Fruit fly (Drosophila melanogaster): ENCODE measurements around the gene Vps15.

DNA sequence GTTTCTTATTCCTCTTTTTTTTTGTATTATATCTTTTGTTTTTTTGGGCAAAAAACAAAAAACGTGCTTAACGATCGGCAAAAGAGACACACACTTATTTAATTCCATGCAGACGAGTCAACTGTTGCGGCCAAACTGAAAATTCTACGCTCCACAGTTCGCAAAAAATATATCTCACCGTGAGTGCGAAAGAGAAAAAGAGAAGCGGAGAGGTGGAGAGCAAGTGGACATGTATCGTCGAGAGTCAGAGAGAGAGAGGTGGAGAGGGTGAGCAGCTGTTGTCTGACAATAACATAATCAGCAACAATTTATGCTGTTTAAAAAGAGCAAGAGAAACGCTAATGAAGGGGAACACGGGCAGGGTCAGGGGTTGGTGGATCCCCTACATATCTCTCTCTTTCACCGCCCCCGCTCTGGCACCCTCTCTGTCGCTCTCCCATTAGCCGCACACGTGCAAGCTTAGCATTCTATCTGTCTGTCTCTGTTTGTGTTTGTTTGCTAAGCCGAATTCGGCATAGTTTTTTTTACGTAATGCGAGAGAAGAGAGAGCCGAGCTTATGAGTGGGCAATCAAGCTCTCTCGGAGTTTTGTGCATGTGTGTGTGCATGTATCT is 18.9 kb downstream of the Vps15 start:
- no peak for TF ChIP-seq EcR (GFP tag; optimal IDR thresholded peaks at IDR 0.05)
- no peak for TF ChIP-seq usp (GFP tag; optimal IDR thresholded peaks at IDR 0.05)
- TF ChIP-seq psq (optimal IDR thresholded peaks at IDR 0.05), result no peak
- TF ChIP-seq pan (optimal IDR thresholded peaks at IDR 0.05), result no peak
- TF ChIP-seq Dll (optimal IDR thresholded peaks at IDR 0.05), result peak; percentile 79

Data from whole organism.